Worm (Caenorhabditis elegans): ENCODE results near the gene Y46G5A.14.
"Not testable (repeated sequence)": the region's sequence is repeated elsewhere in the genome, so short reads cannot be mapped to it uniquely, and the experiment has no call there.

The Y46G5A.14 gene

DNA sequence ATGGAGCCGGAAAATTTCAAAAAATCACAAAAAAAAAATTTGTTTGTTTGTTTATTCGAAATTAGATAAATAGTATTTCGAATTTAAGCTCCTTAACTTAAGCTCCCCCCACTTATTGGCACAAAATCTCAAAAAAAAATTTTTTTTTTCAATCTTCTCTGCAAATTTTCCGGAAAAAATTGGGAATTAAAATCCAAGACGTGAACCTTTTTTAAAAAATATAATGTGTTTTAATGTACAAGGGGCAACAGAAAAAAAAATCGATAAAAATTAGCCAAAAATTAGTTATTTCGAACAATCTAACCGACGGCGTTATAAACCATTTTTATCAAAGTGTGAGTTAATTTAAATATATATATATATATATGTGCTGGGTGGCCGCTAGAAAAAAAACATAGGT is at the start of gene Y46G5A.14:
Gene Y46G5A.14 (plus strand): TSS at position 301 of the 400 bp plus-strand sequence.
- no peak for TF ChIP-seq unc-62 (GFP tag; optimal IDR thresholded peaks at IDR 0.05)

- no peak for TF ChIP-seq unc-62 (GFP tag; optimal IDR thresholded peaks at IDR 0.05)
Measured at ce11 chrII:12726704-12727103, 47.8 kb upstream of the Y46G5A.14 start.

ce11 chrII:12727871-12728270 is 46.6 kb upstream of the Y46G5A.14 start:
- TF ChIP-seq unc-62 (GFP tag; optimal IDR thresholded peaks at IDR 0.05), result no peak

ce11 chrII:12728608-12729007 is 45.9 kb upstream of the Y46G5A.14 start:
- no peak for TF ChIP-seq unc-62 (GFP tag; optimal IDR thresholded peaks at IDR 0.05)

DNA sequence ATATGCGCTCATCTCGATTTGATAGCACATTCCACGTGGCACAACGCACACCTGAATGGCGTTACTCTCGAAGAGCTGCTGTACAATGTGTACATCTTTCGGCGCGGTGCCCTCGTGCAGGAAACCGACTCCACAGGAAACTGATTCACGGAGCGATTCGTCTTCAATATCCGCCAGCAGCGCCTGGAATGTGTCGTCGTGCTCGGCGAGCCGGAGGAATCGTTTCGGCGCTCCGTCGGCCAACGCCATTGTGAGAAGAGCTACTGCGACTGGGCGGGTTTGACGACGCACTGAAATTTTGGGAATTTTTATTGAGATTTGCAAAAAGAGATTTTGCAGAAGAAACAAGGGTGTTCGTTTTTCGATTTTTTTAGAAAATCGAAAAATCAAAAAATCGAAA is 44.5 kb upstream of the Y46G5A.14 start:
- no peak for TF ChIP-seq unc-62 (GFP tag; optimal IDR thresholded peaks at IDR 0.05)

ce11 chrII:12736579-12736978 is 37.9 kb upstream of the Y46G5A.14 start, which contains the start of gene snrp-200:
TSS of gene snrp-200 (minus strand) at chrII:12736910.
- TF ChIP-seq unc-62 (GFP tag; optimal IDR thresholded peaks at IDR 0.05), result no peak

DNA sequence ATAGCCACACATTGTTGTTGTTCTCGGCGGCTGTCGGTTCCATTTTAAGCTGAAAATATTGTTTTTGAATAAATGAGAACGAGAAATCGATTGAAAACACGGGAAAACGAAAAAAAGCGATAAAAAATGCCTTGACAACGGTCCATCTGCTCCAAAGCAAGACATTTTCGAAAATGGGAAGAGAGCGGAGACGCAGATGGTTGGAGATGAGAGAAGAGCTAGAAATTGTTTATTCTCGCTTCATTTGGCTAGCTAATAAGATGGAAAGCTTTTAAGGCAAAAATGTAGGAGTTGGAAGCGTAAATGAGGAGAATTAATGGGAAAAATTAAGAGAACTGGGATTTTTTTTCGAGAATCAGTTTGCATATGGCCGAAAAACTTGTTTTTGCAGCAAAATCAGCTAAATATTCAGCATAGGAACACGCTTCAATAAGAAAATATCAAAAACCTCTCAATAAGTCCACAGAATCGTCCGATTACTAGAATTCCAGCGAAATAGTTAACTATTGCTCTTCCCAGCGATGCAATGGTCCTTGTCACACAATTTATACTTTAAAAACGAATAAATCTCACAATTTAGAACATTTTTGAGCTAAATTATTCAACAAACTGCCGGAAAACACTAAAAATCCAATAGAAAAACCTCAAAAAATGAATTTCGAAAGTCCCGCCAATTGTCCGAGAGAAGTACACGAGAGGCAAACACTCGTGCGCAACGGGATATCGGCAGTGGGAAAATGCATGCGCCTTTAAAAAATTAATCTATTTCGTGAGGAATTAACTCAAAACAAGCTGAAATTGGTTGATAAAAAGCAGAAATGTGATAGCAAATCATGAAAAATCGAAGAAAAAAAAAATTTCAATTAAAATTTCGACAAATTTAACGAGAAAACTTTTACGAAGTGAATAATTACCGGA is 36.0 kb upstream of the Y46G5A.14 start, which contains the start of gene pisy-1:
Gene pisy-1 (minus strand): TSS at position 51 of the 918 bp plus-strand sequence.
- no peak for TF ChIP-seq unc-62 (GFP tag; optimal IDR thresholded peaks at IDR 0.05)

DNA sequence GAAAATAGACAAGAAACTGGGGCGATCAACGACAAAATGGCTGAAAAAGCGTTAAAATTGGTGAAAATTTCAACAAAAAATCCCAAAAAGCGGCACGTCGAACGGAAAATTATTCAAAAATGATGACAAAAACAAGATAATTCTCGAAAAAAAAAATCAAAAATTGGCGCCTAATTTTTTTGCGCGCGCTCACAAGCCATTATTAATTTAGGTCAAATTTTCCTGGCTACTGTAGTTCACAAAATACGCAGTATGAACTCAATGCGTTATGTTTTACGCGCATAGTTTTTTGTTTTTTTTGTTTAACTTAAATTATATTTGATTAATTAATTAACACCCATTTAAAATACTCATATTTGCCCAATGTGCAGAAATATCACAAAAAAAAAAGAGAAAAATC is 35.2 kb upstream of the Y46G5A.14 start:
- no peak for TF ChIP-seq unc-62 (GFP tag; optimal IDR thresholded peaks at IDR 0.05)

DNA sequence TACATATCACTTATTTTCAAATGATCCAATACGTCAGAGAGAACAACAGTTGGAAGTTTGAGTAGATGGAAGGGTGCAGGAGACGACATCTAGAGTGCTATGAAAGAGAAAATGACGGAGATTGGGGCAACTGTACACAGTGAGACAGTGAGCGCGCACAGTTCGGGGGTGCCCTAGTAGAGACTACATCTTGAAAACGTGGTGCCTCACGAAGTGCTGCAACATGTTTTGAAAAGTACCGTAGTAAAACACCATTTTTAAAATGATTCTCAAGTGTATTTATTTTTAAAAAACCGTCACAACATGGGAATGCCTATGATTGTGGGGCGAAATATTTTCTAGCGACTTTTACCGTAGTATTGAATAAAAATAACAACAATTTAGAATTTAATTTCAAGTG is 20.8 kb upstream of the Y46G5A.14 start, which contains the start of gene Y46G5A.39:
Gene Y46G5A.39 (minus strand): TSS at position 101 of the 400 bp plus-strand sequence.
- TF ChIP-seq unc-62 (GFP tag; optimal IDR thresholded peaks at IDR 0.05), result not testable (repeated sequence)

DNA sequence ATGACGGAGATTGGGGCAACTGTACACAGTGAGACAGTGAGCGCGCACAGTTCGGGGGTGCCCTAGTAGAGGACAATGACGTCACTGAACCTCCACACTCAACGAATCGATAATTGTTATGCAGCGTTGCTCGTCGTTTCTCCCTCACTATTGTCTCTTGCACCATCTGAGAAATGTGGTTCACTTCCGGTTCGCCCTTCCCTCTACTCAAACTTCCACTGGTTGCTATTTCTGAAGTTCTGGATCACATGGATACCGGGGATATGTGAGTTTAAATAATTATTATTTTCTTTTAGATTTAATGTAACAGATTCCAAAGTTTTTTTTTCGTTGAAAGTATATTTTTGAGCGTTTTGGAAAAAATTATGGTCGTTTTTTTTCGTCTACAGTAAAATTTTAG is 18.3 kb upstream of the Y46G5A.14 start, which contains the start of the genes Y46G5A.7 and Y46G5A.8:
Gene Y46G5A.7 (minus strand): TSS at position 153 of the 400 bp plus-strand sequence.
Gene Y46G5A.8 (plus strand): TSS at position 159 of the 400 bp plus-strand sequence.
- TF ChIP-seq unc-62 (GFP tag; optimal IDR thresholded peaks at IDR 0.05), result no peak

- no peak for TF ChIP-seq unc-62 (GFP tag; optimal IDR thresholded peaks at IDR 0.05)
Measured at ce11 chrII:12760497-12760896, 14.0 kb upstream of the Y46G5A.14 start, which contains the start of gene cnp-2. TSS of gene cnp-2 (plus strand) at chrII:12760797.

- TF ChIP-seq unc-62 (GFP tag; optimal IDR thresholded peaks at IDR 0.05), result no peak
Measured at ce11 chrII:12764476-12764875, 10.0 kb upstream of the Y46G5A.14 start.

DNA sequence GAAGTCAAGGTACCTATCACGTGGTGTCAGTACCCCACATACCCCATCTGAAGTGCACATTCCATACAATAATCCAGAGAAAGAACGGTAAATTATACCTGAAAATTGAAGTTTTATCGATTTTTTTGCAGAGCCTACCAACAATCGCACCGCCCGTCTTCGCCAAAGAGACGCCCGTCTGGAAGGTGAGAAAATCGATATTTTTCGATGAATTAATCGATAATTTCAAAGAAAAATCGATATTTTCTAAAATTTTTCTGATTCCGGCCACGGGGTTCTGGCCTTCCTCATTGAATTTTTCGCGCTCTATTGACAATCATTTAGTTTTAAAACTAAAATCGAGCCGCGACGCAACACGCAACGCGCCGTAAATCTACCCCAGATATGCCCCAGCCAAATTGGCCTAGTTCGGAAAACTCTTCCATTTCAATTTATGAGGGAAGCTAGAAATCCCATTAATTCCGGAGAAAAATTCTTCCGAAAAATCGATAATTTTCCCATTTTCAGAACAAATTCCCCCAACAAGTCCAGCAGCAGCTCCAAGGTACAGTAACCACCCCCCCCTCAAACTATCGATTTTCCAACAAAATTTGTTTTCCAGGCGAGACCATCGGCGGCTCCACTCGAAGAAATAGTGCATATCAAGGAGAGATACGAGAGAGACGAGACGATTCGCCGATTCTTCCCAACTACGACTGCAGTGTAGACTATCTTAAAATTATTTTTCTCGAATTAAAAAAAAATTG is 7.9 kb upstream of the Y46G5A.14 start:
- no peak for TF ChIP-seq unc-62 (GFP tag; optimal IDR thresholded peaks at IDR 0.05)

ce11 chrII:12767258-12767824 is 7.2 kb upstream of the Y46G5A.14 start:
- TF ChIP-seq unc-62 (GFP tag; optimal IDR thresholded peaks at IDR 0.05), result no peak

DNA sequence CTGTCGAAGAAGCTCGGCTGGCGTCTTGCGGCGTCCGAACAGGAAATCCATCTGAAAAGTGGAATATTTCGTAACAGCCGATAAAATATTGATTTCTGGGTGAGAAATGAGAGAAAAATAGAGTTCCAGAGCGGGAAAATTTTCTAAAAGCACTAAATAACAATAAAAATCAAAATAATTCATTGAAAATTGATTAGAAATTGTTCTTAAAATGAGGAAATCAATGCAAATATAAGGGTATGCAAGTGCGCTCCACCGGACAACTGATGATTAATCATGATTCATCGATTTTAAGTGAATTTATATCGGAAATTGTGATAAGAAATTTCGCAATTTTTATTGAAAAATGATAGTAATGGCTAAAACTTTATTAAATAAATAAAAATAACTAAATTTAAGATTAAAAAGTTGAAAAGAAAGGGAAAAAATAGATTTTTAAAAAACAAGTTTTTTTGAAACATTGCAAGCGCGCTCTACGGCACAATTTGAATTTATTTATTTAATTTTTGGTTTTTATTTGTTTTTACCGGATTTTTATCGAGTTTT is 6.3 kb upstream of the Y46G5A.14 start, which contains the start of the genes vps-2 and tiar-2:
Gene vps-2 (minus strand): TSS at position 51 of the 546 bp plus-strand sequence.
Gene tiar-2 (plus strand): TSS at position 520 of the 546 bp plus-strand sequence.
- TF ChIP-seq unc-62 (GFP tag; optimal IDR thresholded peaks at IDR 0.05), result no peak

All from whole organism, dauer.